Worm (Caenorhabditis elegans): ENCODE data around the gene nhr-227.

nhr-227 gene

DNA sequence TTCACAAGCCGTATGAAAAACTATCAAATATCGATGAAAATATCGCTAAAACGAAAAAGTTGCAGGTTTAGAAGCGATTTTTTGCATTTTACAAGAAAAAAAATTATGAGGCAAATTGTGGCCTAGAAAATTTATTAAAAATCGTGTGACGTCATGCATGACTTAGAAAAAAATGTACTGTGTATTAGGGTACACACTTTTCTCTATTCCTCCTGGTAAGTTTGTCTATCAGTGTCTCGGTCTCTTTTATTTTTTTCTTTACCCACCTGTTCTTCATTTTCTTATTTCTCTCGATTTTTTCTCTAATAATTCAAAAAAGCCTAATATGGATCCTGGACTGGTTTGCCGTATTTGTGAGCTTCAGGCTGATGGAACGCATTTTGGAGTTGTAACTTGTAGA lies at the start of gene nhr-227:
nhr-227 (plus strand) TSS at position 326 of the 400 bp plus-strand sequence.
- TF ChIP-seq alr-1 (tag; optimal IDR thresholded peaks at IDR 0.05; ENCODE audit: borderline replicate concordance) (no peak), efl-1 (optimal IDR thresholded peaks at IDR 0.05) (no peak), efl-1 (GFP tag; optimal IDR thresholded peaks at IDR 0.05 in 1 of 2) (peak in 1 of 2 experiments; percentile 89)

ce11 chrV:2235848-2236247 lies 49.4 kb upstream of the nhr-227 start, which contains the start of gene cyp-33C4:
Gene cyp-33C4, plus strand, starts transcription at chrV:2236140.
- peak; percentile 26 to 48 for TF ChIP-seq efl-1 (optimal IDR thresholded peaks at IDR 0.05)
- peak; percentile 13 to 82 for TF ChIP-seq efl-1 (GFP tag; optimal IDR thresholded peaks at IDR 0.05 in 1 of 2)
- peak in 1 of 3 experiments; percentile 26 for TF ChIP-seq dpl-1 (GFP tag; optimal IDR thresholded peaks at IDR 0.05)
- TF ChIP-seq nhr-20 (tag; optimal IDR thresholded peaks at IDR 0.05): peak; percentile 86
- TF ChIP-seq nhr-19 (GFP tag; conservative IDR thresholded peaks at IDR 0.05): no peak; the same call in 1 of the 2 replicates
- peak; percentile 58 for TF ChIP-seq nhr-71 (tag; optimal IDR thresholded peaks at IDR 0.05)
- no peak for TF ChIP-seq egl-13 (tag; optimal IDR thresholded peaks at IDR 0.05)
- TF ChIP-seq swsn-7 (tag; optimal IDR thresholded peaks at IDR 0.05): peak; percentile 34
- peak in 1 of 2 experiments; percentile 35 for TF ChIP-seq lin-35 (GFP tag; optimal IDR thresholded peaks at IDR 0.05)
- no peak for TF ChIP-seq skn-1 (tag; optimal IDR thresholded peaks at IDR 0.05)
- no peak for TF ChIP-seq F16B12.6 (tag; optimal IDR thresholded peaks at IDR 0.05)
- TF ChIP-seq snu-23 (GFP tag; optimal IDR thresholded peaks at IDR 0.05): peak; percentile 60
- TF ChIP-seq hpl-2 (GFP tag; optimal IDR thresholded peaks at IDR 0.05): no peak
- TF ChIP-seq lsy-2 (tag; optimal IDR thresholded peaks at IDR 0.05): peak in 1 of 2 experiments; percentile 42
- TF ChIP-seq fkh-8 (tag; optimal IDR thresholded peaks at IDR 0.05): peak; percentile 55
- peak; percentile 18 for TF ChIP-seq elt-2 (tag; optimal IDR thresholded peaks at IDR 0.05)
- peak; percentile 33 for TF ChIP-seq nhr-47 (tag; optimal IDR thresholded peaks at IDR 0.05)
- TF ChIP-seq mep-1 (tag; optimal IDR thresholded peaks at IDR 0.05): peak; percentile 13
- peak; percentile 80 for TF ChIP-seq blmp-1 (tag; optimal IDR thresholded peaks at IDR 0.05)
- TF ChIP-seq ceh-82 (tag; optimal IDR thresholded peaks at IDR 0.05): peak in 1 of 3 experiments; percentile 20

DNA sequence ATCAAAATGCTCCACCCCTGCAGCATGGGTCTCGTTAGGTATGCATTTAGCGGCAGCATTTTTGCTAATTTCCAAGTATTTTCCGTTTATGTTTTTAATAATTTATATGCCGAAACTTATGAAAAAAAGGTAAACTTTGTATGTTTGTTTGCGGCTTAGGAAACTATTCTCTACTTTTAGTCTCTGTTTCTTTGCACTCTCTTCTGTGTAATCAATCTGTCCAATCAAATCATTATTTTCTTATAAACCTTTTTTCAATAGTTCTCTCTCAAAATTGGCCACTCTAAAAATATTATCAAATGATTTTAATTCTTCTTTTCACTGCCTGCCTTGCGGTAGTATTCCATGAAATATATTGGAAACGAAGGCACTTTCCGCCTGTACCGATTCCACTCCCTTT lies 47.2 kb upstream of the nhr-227 start:
- peak in 2 of 6 experiments; percentile 5 to 74 for TF ChIP-seq elt-3 (tag; optimal IDR thresholded peaks at IDR 0.05)
- peak in 1 of 2 experiments; percentile 23 for TF ChIP-seq lin-35 (GFP tag; optimal IDR thresholded peaks at IDR 0.05)
- TF ChIP-seq irx-1 (tag; optimal IDR thresholded peaks at IDR 0.05): no peak
- peak; percentile 71 for TF ChIP-seq nhr-20 (tag; optimal IDR thresholded peaks at IDR 0.05)
- TF ChIP-seq tbx-2 (tag; optimal IDR thresholded peaks at IDR 0.05): no peak
- no peak for TF ChIP-seq Y116A8C.19 (tag; optimal IDR thresholded peaks at IDR 0.05; ENCODE audit: borderline replicate concordance)

DNA sequence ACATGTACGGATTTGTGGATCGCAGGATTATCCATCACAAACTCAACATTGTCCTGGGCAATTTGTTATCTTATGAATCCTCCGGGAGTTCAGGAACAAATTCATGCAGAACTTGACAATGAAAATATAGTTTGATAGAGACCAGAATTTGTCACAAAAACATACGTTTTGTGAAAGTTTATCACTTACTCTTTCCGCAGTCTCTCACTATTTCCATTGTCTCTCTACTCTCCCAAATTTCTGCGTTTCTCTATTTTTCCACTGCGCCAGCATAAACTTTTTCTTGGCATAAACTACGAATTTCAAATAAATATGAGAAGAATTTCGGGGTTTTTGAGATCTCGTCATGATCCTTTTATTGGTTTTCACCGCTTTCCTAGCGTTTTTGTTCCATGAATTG lies 42.6 kb upstream of the nhr-227 start, which contains the start of gene cyp-33C3:
cyp-33C3 (plus strand) TSS at position 149 of the 400 bp plus-strand sequence.
- TF ChIP-seq ets-5 (GFP tag; IDR thresholded peaks at IDR 0.05) (no peak), elt-3 (tag; optimal IDR thresholded peaks at IDR 0.05) (peak in 1 of 6 experiments; percentile 21), lin-14 (GFP tag; optimal IDR thresholded peaks at IDR 0.05) (peak; percentile 56), C04F5.9 (tag; optimal IDR thresholded peaks at IDR 0.05) (no peak), blmp-1 (tag; optimal IDR thresholded peaks at IDR 0.05) (peak; percentile 48), nhr-20 (tag; optimal IDR thresholded peaks at IDR 0.05) (peak; percentile 17)

DNA sequence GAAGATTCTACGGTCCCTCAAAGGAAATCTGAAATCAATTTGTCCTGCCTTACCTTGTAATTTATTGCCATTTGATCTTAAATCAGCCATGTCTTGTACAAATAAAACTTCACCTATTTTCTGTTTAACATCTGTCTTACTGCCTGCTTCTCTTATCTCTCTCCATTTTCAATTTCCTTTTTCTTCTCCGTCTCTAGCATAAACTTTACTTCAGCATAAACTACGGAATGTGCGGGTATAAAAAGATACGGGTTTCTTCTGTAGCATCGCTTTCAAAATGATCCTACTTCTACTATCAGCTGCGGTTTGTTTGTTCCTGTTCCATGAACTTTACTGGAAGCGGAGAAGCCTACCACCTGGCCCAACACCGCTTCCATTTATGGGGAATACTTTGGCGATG lies 40.5 kb upstream of the nhr-227 start, which contains the start of gene cyp-33C5:
cyp-33C5 (plus strand) TSS at position 254 of the 400 bp plus-strand sequence.
- TF ChIP-seq nhr-11 (tag; optimal IDR thresholded peaks at IDR 0.05) (no peak), snu-23 (GFP tag; optimal IDR thresholded peaks at IDR 0.05) (peak; percentile 29), lsy-2 (tag; optimal IDR thresholded peaks at IDR 0.05) (peak in 1 of 2 experiments; percentile 16), rnt-1 (tag; optimal IDR thresholded peaks at IDR 0.05) (peak; percentile 12), C34B4.2 (tag; optimal IDR thresholded peaks at IDR 0.05) (no peak), lin-14 (GFP tag; optimal IDR thresholded peaks at IDR 0.05) (peak; percentile 84), nhr-85 (tag) (peak; percentile 67), C04F5.9 (tag; optimal IDR thresholded peaks at IDR 0.05) (no peak), nhr-19 (GFP tag; conservative IDR thresholded peaks at IDR 0.05) (no peak; the same call in 1 of the 2 replicates), blmp-1 (tag; optimal IDR thresholded peaks at IDR 0.05) (peak; percentile 62), nhr-77 (tag; optimal IDR thresholded peaks at IDR 0.05) (peak; percentile 22), elt-3 (tag; optimal IDR thresholded peaks at IDR 0.05) (peak in 2 of 6 experiments; percentile 46 to 54), lin-15B (tag; optimal IDR thresholded peaks at IDR 0.05) (no peak), irx-1 (tag; optimal IDR thresholded peaks at IDR 0.05) (no peak), ceh-82 (tag; optimal IDR thresholded peaks at IDR 0.05) (peak in 1 of 3 experiments; percentile 17), elt-2 (tag; optimal IDR thresholded peaks at IDR 0.05) (peak; percentile 11), vab-15 (tag; optimal IDR thresholded peaks at IDR 0.05) (no peak), lin-35 (GFP tag; optimal IDR thresholded peaks at IDR 0.05) (peak in 1 of 2 experiments; percentile 31), efl-1 (optimal IDR thresholded peaks at IDR 0.05) (peak; percentile 43 to 59), efl-1 (GFP tag; optimal IDR thresholded peaks at IDR 0.05 in 1 of 2) (peak in 1 of 2 experiments; percentile 92), nhr-20 (tag; optimal IDR thresholded peaks at IDR 0.05) (peak; percentile 75), nhr-84 (tag; optimal IDR thresholded peaks at IDR 0.05) (no peak), efl-3 (GFP tag; optimal IDR thresholded peaks at IDR 0.05) (no peak)

Data from whole organism, L1 larva.